Fruit fly (Drosophila melanogaster) whole organism, embryonic: ENCODE data around the gene CG14352.

ENCODE experiments used
- Atf6 ChIP-seq: fragments of 200-800 bp; sonication (Bioruptor generic); IDR thresholded peaks from 2 replicates; pipeline ENCODE4 v1.3.6; 2022; ENCODE audit warnings: missing biosample characterization, missing genetic modification characterization
- B-H2 ChIP-seq: fragments of 200-800 bp; sonication (Bioruptor generic); optimal IDR thresholded peaks from 2 replicates; lab custom pipeline; 2018; ENCODE audit warnings: missing biosample characterization, mild to moderate bottlenecking, missing genetic modification characterization
- CG10267 ChIP-seq: fragments of 200-800 bp; sonication (Bioruptor generic); optimal IDR thresholded peaks from 2 replicates; lab custom pipeline; 2018; ENCODE audit warnings: missing biosample characterization, mild to moderate bottlenecking, missing genetic modification characterization, moderate library complexity
- CG10462 ChIP-seq: fragments of 200-800 bp; sonication (Bioruptor generic); optimal IDR thresholded peaks from 2 replicates; lab custom pipeline; 2016; ENCODE audit warnings: missing biosample characterization, missing genetic modification characterization
- CG11504 ChIP-seq: fragments of 200-800 bp; sonication (Bioruptor generic); optimal IDR thresholded peaks from 3 replicates; lab custom pipeline; 2019; ENCODE audit warnings: missing biosample characterization, mild to moderate bottlenecking, missing genetic modification characterization, moderate library complexity
- CG13424 ChIP-seq: fragments of 200-800 bp; sonication (Bioruptor generic); optimal IDR thresholded peaks from 2 replicates; lab custom pipeline; 2019; ENCODE audit warnings: missing biosample characterization, mild to moderate bottlenecking, missing genetic modification characterization, moderate library complexity
- CG15073 ChIP-seq: fragments of 200-800 bp; sonication (Bioruptor generic); optimal IDR thresholded peaks from 2 replicates; lab custom pipeline; 2016; ENCODE audit warnings: missing biosample characterization, missing genetic modification characterization
- CG15269 ChIP-seq: fragments of 200-800 bp; sonication (Bioruptor generic); optimal IDR thresholded peaks from 2 replicates; lab custom pipeline; 2018; ENCODE audit warnings: missing biosample characterization, mild to moderate bottlenecking, missing genetic modification characterization, moderate library complexity
- CG2129 ChIP-seq: fragments of 200-800 bp; sonication (Bioruptor generic); IDR thresholded peaks from 2 replicates; pipeline ENCODE4 v1.3.6; 2022; ENCODE audit warnings: missing biosample characterization, missing genetic modification characterization; ENCODE audit not compliant: partially characterized antibody
- CG2678 ChIP-seq: fragments of 200-800 bp; sonication (Bioruptor generic); optimal IDR thresholded peaks from 3 replicates; lab custom pipeline; 2019; ENCODE audit warnings: missing biosample characterization, mild to moderate bottlenecking, missing genetic modification characterization, moderate library complexity
- CG30431 ChIP-seq: fragments of 200-800 bp; sonication (Bioruptor generic); optimal IDR thresholded peaks from 2 replicates; lab custom pipeline; 2017; ENCODE audit warnings: missing biosample characterization, missing genetic modification characterization
- CG5245 ChIP-seq: fragments of 200-800 bp; sonication (Bioruptor generic); optimal IDR thresholded peaks from 3 replicates; lab custom pipeline; 2016; ENCODE audit warnings: missing biosample characterization, missing genetic modification characterization
- CG7556 ChIP-seq: fragments of 200-800 bp; sonication (Bioruptor generic); optimal IDR thresholded peaks from 2 replicates; lab custom pipeline; 2017; ENCODE audit warnings: missing biosample characterization, mild to moderate bottlenecking, missing genetic modification characterization
- CG7963 ChIP-seq: fragments of 200-800 bp; sonication (Bioruptor generic); IDR thresholded peaks from 3 replicates; pipeline ENCODE4 v1.3.6; 2022; ENCODE audit warnings: missing biosample characterization, missing genetic modification characterization; ENCODE audit not compliant: partially characterized antibody
- CG8089 ChIP-seq: fragments of 200-800 bp; sonication (Bioruptor generic); optimal IDR thresholded peaks from 3 replicates; lab custom pipeline; 2016; ENCODE audit warnings: missing biosample characterization, missing genetic modification characterization
- CG8478 ChIP-seq: fragments of >200 bp; optimal IDR thresholded peaks from 2 replicates; lab custom pipeline; 2018
- CTCF ChIP-seq: fragments of 200-800 bp; sonication (Bioruptor generic); optimal IDR thresholded peaks from 2 replicates; lab custom pipeline; 2017; ENCODE audit warnings: missing biosample characterization, mild to moderate bottlenecking, missing genetic modification characterization, moderate library complexity
- Chrac-16 ChIP-seq: fragments of 200-800 bp; sonication (Bioruptor generic); optimal IDR thresholded peaks from 3 replicates; lab custom pipeline; 2016; ENCODE audit warnings: missing biosample characterization, missing genetic modification characterization
- CkIIα-i1 ChIP-seq: fragments of 200-800 bp; sonication (Bioruptor generic); IDR thresholded peaks from 2 replicates; pipeline ENCODE4 v1.3.6; 2022; ENCODE audit warnings: missing biosample characterization, missing genetic modification characterization
- Deaf1 ChIP-seq: fragments of 200-800 bp; optimal IDR thresholded peaks from 3 replicates; lab custom pipeline; 2019; ENCODE audit warnings: missing biosample characterization, mild to moderate bottlenecking, missing genetic modification characterization, moderate library complexity
- Fer2 ChIP-seq: fragments of 200-800 bp; sonication (Bioruptor generic); optimal IDR thresholded peaks from 2 replicates; lab custom pipeline; 2018; ENCODE audit warnings: missing biosample characterization, mild to moderate bottlenecking, missing genetic modification characterization, moderate library complexity
- HmgD ChIP-seq: fragments of 200-800 bp; sonication (Bioruptor generic); optimal IDR thresholded peaks from 3 replicates; lab custom pipeline; 2016; ENCODE audit warnings: missing biosample characterization, missing genetic modification characterization
- Hr51 ChIP-seq, 2 experiments: fragments of 200-800 bp; sonication (Bioruptor generic); optimal IDR thresholded peaks; 2 replicates in 1 of 2; 3 replicates in 1 of 2; lab custom pipeline; 2016 to 2018; ENCODE audit warnings: missing biosample characterization in 2 of 2, missing genetic modification characterization in 2 of 2, mild to moderate bottlenecking in 1 of 2, moderate library complexity in 1 of 2
- Lim3 ChIP-seq: fragments of 200-800 bp; sonication (Bioruptor generic); IDR thresholded peaks from 2 replicates; pipeline ENCODE4 v1.3.6; 2022; ENCODE audit warnings: missing biosample characterization, missing genetic modification characterization
- MBD-R2 ChIP-seq: fragments of 200-800 bp; sonication (Bioruptor generic); IDR thresholded peaks from 2 replicates; pipeline ENCODE4 v1.3.6; 2022; ENCODE audit warnings: missing biosample characterization, missing genetic modification characterization
- Max ChIP-seq: fragments of 200-800 bp; sonication (Bioruptor generic); optimal IDR thresholded peaks from 2 replicates; lab custom pipeline; 2016; ENCODE audit warnings: missing biosample characterization, mild to moderate bottlenecking, missing genetic modification characterization
- NC2β ChIP-seq: fragments of 200-800 bp; sonication (Bioruptor generic); optimal IDR thresholded peaks from 2 replicates; lab custom pipeline; 2016; ENCODE audit warnings: missing biosample characterization, missing genetic modification characterization
- Oaz ChIP-seq: fragments of 200-800 bp; sonication (Bioruptor generic); IDR thresholded peaks from 2 replicates; pipeline ENCODE4 v1.3.6; 2022; ENCODE audit warnings: missing biosample characterization, missing genetic modification characterization
- Optix ChIP-seq: fragments of 200-800 bp; sonication (Bioruptor generic); IDR thresholded peaks from 3 replicates; pipeline ENCODE4 v1.3.6; 2022; ENCODE audit warnings: missing biosample characterization, missing genetic modification characterization
- YL-1 ChIP-seq: fragments of 200-800 bp; sonication (Bioruptor generic); optimal IDR thresholded peaks from 3 replicates; lab custom pipeline; 2017; ENCODE audit warnings: missing biosample characterization, mild to moderate bottlenecking, missing genetic modification characterization
- ac ChIP-seq: fragments of 200-800 bp; sonication (Bioruptor generic); optimal IDR thresholded peaks from 3 replicates; lab custom pipeline; 2017; ENCODE audit warnings: missing biosample characterization, mild to moderate bottlenecking, missing genetic modification characterization
- aop ChIP-seq: fragments of 200-800 bp; sonication (Bioruptor generic); IDR thresholded peaks from 2 replicates; pipeline ENCODE4 v1.3.6; 2022; ENCODE audit warnings: missing biosample characterization, missing genetic modification characterization
- danr ChIP-seq: fragments of 200-800 bp; sonication (Bioruptor generic); IDR thresholded peaks from 2 replicates; pipeline ENCODE4 v1.3.6; 2022; ENCODE audit warnings: missing biosample characterization, missing genetic modification characterization
- dati ChIP-seq: fragments of 200-800 bp; sonication (Bioruptor generic); IDR thresholded peaks from 2 replicates; pipeline ENCODE4 v1.3.6; 2022; ENCODE audit warnings: missing biosample characterization, missing genetic modification characterization
- dimm ChIP-seq: fragments of 200-800 bp; sonication (Bioruptor generic); IDR thresholded peaks from 2 replicates; pipeline ENCODE4 v1.3.6; 2022; ENCODE audit warnings: missing biosample characterization, missing genetic modification characterization
- eyg ChIP-seq: fragments of 200-800 bp; sonication (Bioruptor generic); optimal IDR thresholded peaks from 3 replicates; lab custom pipeline; 2016; ENCODE audit warnings: missing biosample characterization, missing genetic modification characterization
- fd96Cb ChIP-seq: fragments of 200-800 bp; sonication (Bioruptor generic); optimal IDR thresholded peaks from 2 replicates; lab custom pipeline; 2018; ENCODE audit warnings: missing biosample characterization, mild to moderate bottlenecking, missing genetic modification characterization, moderate library complexity
- gfzf ChIP-seq: fragments of 200-800 bp; sonication (Bioruptor generic); optimal IDR thresholded peaks from 2 replicates; lab custom pipeline; 2016; ENCODE audit warnings: missing biosample characterization, mild to moderate bottlenecking, missing genetic modification characterization, moderate library complexity
- insv ChIP-seq, 2 experiments: fragments of 200-800 bp; sonication (Bioruptor generic); optimal IDR thresholded peaks; 3 replicates each; lab custom pipeline; 2016 to 2018; ENCODE audit warnings: missing biosample characterization in 2 of 2, missing genetic modification characterization in 2 of 2
- inv ChIP-seq: fragments of 200-800 bp; sonication (Bioruptor generic); IDR thresholded peaks from 2 replicates; pipeline ENCODE4 v1.3.6; 2022; ENCODE audit warnings: missing biosample characterization, missing genetic modification characterization; ENCODE audit not compliant: partially characterized antibody
- jigr1 ChIP-seq: fragments of 200-800 bp; sonication (Bioruptor generic); IDR thresholded peaks from 3 replicates; pipeline ENCODE4 v1.3.6; 2022; ENCODE audit warnings: missing biosample characterization, missing genetic modification characterization
- lbe ChIP-seq: fragments of 200-800 bp; sonication (Bioruptor generic); optimal IDR thresholded peaks from 2 replicates; lab custom pipeline; 2016; ENCODE audit warnings: missing biosample characterization, mild to moderate bottlenecking, missing genetic modification characterization
- lola ChIP-seq, 3 experiments: fragments of >200 bp in 2 of 3; fragments of 200-800 bp in 1 of 3; sonication (Bioruptor generic) in 1 of 3; optimal IDR thresholded peaks; 2 replicates each; lab custom pipeline; 2017 to 2019; ENCODE audit warnings: missing biosample characterization in 3 of 3, missing genetic modification characterization in 3 of 3, mild to moderate bottlenecking in 1 of 3, moderate library complexity in 1 of 3
- nau ChIP-seq: fragments of 200-800 bp; sonication (Bioruptor generic); optimal IDR thresholded peaks from 3 replicates; lab custom pipeline; 2017; ENCODE audit warnings: missing biosample characterization, mild to moderate bottlenecking, missing genetic modification characterization, missing genetic modification reagents
- peb ChIP-seq: fragments of 200-800 bp; sonication (Bioruptor generic); IDR thresholded peaks from 2 replicates; pipeline ENCODE4 v1.3.6; 2022; ENCODE audit warnings: missing biosample characterization, missing genetic modification characterization
- pfk ChIP-seq: fragments of 200-800 bp; sonication (Bioruptor generic); optimal IDR thresholded peaks from 2 replicates; lab custom pipeline; 2018; ENCODE audit warnings: missing biosample characterization, mild to moderate bottlenecking, missing genetic modification characterization, moderate library complexity
- slbo ChIP-seq: fragments of 200-800 bp; sonication (Bioruptor generic); IDR thresholded peaks from 2 replicates; pipeline ENCODE4 v1.3.6; 2022; ENCODE audit warnings: missing biosample characterization, missing genetic modification characterization
- tll ChIP-seq, 2 experiments: fragments of 200-800 bp in 1 of 2; fragments of >200 bp in 1 of 2; sonication (Bioruptor generic) in 1 of 2; optimal IDR thresholded peaks; 2 replicates each; lab custom pipeline; 2017 to 2019; ENCODE audit warnings: missing biosample characterization in 2 of 2, missing genetic modification characterization in 2 of 2, mild to moderate bottlenecking in 1 of 2, moderate library complexity in 1 of 2
- unpg ChIP-seq: fragments of 200-800 bp; sonication (Bioruptor generic); optimal IDR thresholded peaks from 3 replicates; lab custom pipeline; 2018; ENCODE audit warnings: missing biosample characterization, mild to moderate bottlenecking, missing genetic modification characterization, moderate library complexity
- wor ChIP-seq: fragments of 200-800 bp; sonication (Bioruptor generic); IDR thresholded peaks from 2 replicates; pipeline ENCODE4 v1.3.6; 2022; ENCODE audit warnings: missing biosample characterization, missing genetic modification characterization

Gene CG14352

dm6 chr2L:1643252-1643864, 32.1 kb downstream of the CG14352 start (continued):
- TF ChIP-seq CG10462 (GFP tag; lab: Kevin White, UChicago) (peak; percentile 93), HmgD (peak; percentile 61), danr (GFP tag; lab: Robert Waterston, UW) (peak; percentile 96), dimm (peak; percentile 90), lola (GFP tag; optimal IDR thresholded peaks at IDR 0.05; lab: Kevin White, UChicago) (peak in 1 of 3 experiments; percentile 84), CG2678 (peak; percentile 99), CG7963 (GFP tag; lab: Robert Waterston, UW) (no peak), insv (GFP tag; optimal IDR thresholded peaks at IDR 0.05; lab: Kevin White, UChicago) (peak in 1 of 2 experiments; percentile 79), CG13424 (tag; lab: Kevin White, UChicago) (peak; percentile 99), Fer2 (peak; percentile 97), CG2129 (no peak), aop (GFP tag; lab: Robert Waterston, UW) (peak; percentile 47; the same call in 1 of the 2 replicates), CG8478 (lab: Kevin White, UChicago) (peak; percentile 28), CTCF (GFP tag; lab: Kevin White, UChicago) (peak; percentile 71), CG5245 (GFP tag; lab: Kevin White, UChicago) (peak; percentile 91), Atf6 (peak; percentile 98), Optix (GFP tag; lab: Robert Waterston, UW) (peak; percentile 87), eyg (GFP tag; lab: Kevin White, UChicago) (peak; percentile 87), wor (GFP tag; lab: Robert Waterston, UW) (peak; percentile 96), CG15269 (tag; lab: Kevin White, UChicago) (peak; percentile 99), fd96Cb (tag; lab: Kevin White, UChicago) (peak; percentile 97), dati (GFP tag; lab: Robert Waterston, UW) (peak; percentile 85), peb (GFP tag; lab: Robert Waterston, UW) (peak; percentile 89), CkIIα-i1 (GFP tag; lab: Robert Waterston, UW) (peak; percentile 77), pfk (GFP tag; lab: Kevin White, UChicago) (peak; percentile 50), CG7556 (GFP tag; lab: Kevin White, UChicago) (peak; percentile 99), YL-1 (peak; percentile 88), Lim3 (GFP tag; lab: Robert Waterston, UW) (peak; percentile 89), B-H2 (GFP tag; lab: Kevin White, UChicago) (peak; percentile 96), Hr51 (GFP tag; optimal IDR thresholded peaks at IDR 0.05; lab: Kevin White, UChicago) (peak; percentile 77 to 99), tll (GFP tag; optimal IDR thresholded peaks at IDR 0.05; lab: Kevin White, UChicago) (no peak), inv (GFP tag; lab: Robert Waterston, UW) (no peak; the same call in 1 of the 2 replicates), slbo (GFP tag; lab: Robert Waterston, UW) (peak; percentile 97), NC2β (GFP tag; lab: Kevin White, UChicago) (peak; percentile 77), nau (peak; percentile 97), CG30431 (GFP tag; lab: Kevin White, UChicago) (peak; percentile 88), Max (GFP tag; lab: Kevin White, UChicago) (peak; percentile 91), Deaf1 (tag; lab: Kevin White, UChicago) (peak; percentile 88), CG11504 (tag; lab: Kevin White, UChicago) (peak; percentile 98), Oaz (GFP tag; lab: Robert Waterston, UW) (peak; percentile 96), CG8089 (GFP tag; lab: Kevin White, UChicago) (peak; percentile 75), gfzf (GFP tag; lab: Kevin White, UChicago) (no peak), CG15073 (GFP tag; lab: Kevin White, UChicago) (peak; percentile 78), CG10267 (peak; percentile 90), MBD-R2 (peak; percentile 88), jigr1 (GFP tag; lab: Robert Waterston, UW) (peak; percentile 92), Chrac-16 (GFP tag; lab: Kevin White, UChicago) (peak; percentile 91), unpg (GFP tag; lab: Kevin White, UChicago) (peak; percentile 97), ac (GFP tag; lab: Kevin White, UChicago) (peak; percentile 64), lbe (GFP tag; lab: Kevin White, UChicago) (no peak)
